Fruit fly (Drosophila melanogaster) whole organism, embryonic: ENCODE measurements around the gene CG15322.
A peak's percentile ranks its signal among the peaks of the same experiment; 100 is the strongest.

ENCODE experiments used
- Bdp1 ChIP-seq: fragments of 200-800 bp; sonication (Bioruptor generic); optimal IDR thresholded peaks from 3 replicates; lab custom pipeline; 2016; ENCODE audit warnings: missing biosample characterization, missing genetic modification characterization
- CG11560 ChIP-seq: fragments of 200-800 bp; sonication (Bioruptor generic); IDR thresholded peaks from 3 replicates; pipeline ENCODE4 v1.3.6; 2022; ENCODE audit warnings: missing biosample characterization, missing genetic modification characterization
- CG12299 ChIP-seq: fragments of 200-800 bp; sonication (Bioruptor generic); optimal IDR thresholded peaks from 2 replicates; lab custom pipeline; 2018; ENCODE audit warnings: missing biosample characterization, mild to moderate bottlenecking, missing genetic modification characterization
- CG12942 ChIP-seq: fragments of 200-800 bp; sonication (Bioruptor generic); optimal IDR thresholded peaks from 3 replicates; lab custom pipeline; 2016; ENCODE audit warnings: missing biosample characterization, missing genetic modification characterization
- CG13123 ChIP-seq: fragments of 200-800 bp; sonication (Bioruptor generic); optimal IDR thresholded peaks from 2 replicates; lab custom pipeline; 2016; ENCODE audit warnings: missing biosample characterization, missing genetic modification characterization
- CG14014 ChIP-seq: fragments of 200-800 bp; sonication (Bioruptor generic); IDR thresholded peaks from 2 replicates; pipeline ENCODE4 v1.3.6; 2022; ENCODE audit warnings: missing biosample characterization, missing genetic modification characterization
- CG15514 ChIP-seq: fragments of 200-800 bp; sonication (Bioruptor generic); optimal IDR thresholded peaks from 3 replicates; lab custom pipeline; 2017; ENCODE audit warnings: missing biosample characterization, missing genetic modification characterization, mild to moderate bottlenecking, moderate library complexity, missing genetic modification reagents
- CG16863 ChIP-seq: fragments of 200-800 bp; sonication (Bioruptor generic); optimal IDR thresholded peaks from 3 replicates; lab custom pipeline; 2016; ENCODE audit warnings: missing biosample characterization, missing genetic modification characterization
- CG17568 ChIP-seq: fragments of 200-800 bp; sonication (Bioruptor generic); optimal IDR thresholded peaks from 2 replicates; lab custom pipeline; 2018; ENCODE audit warnings: missing biosample characterization, mild to moderate bottlenecking, missing genetic modification characterization, moderate library complexity
- CG17802 ChIP-seq: fragments of 200-800 bp; sonication (Bioruptor generic); optimal IDR thresholded peaks from 2 replicates; lab custom pipeline; 2018; ENCODE audit warnings: missing biosample characterization, mild to moderate bottlenecking, missing genetic modification characterization, moderate library complexity
- CG1832 ChIP-seq: fragments of 200-800 bp; sonication (Bioruptor generic); optimal IDR thresholded peaks from 2 replicates; lab custom pipeline; 2017; ENCODE audit warnings: missing biosample characterization, mild to moderate bottlenecking, missing genetic modification characterization, inconsistent platforms
- CG2129 ChIP-seq: fragments of 200-800 bp; sonication (Bioruptor generic); IDR thresholded peaks from 2 replicates; pipeline ENCODE4 v1.3.6; 2022; ENCODE audit warnings: missing biosample characterization, missing genetic modification characterization; ENCODE audit not compliant: partially characterized antibody
- CG3281 ChIP-seq: fragments of 200-800 bp; sonication (Bioruptor generic); optimal IDR thresholded peaks from 3 replicates; lab custom pipeline; 2017; ENCODE audit warnings: missing biosample characterization, mild to moderate bottlenecking, missing genetic modification characterization
- CG34376 ChIP-seq: fragments of 200-800 bp; sonication (Bioruptor generic); optimal IDR thresholded peaks from 2 replicates; lab custom pipeline; 2018; ENCODE audit warnings: missing biosample characterization, mild to moderate bottlenecking, missing genetic modification characterization
- CG6854 ChIP-seq: fragments of 200-800 bp; sonication (Bioruptor generic); optimal IDR thresholded peaks from 3 replicates; lab custom pipeline; 2017; ENCODE audit warnings: missing biosample characterization, mild to moderate bottlenecking, missing genetic modification characterization
- CG7786 ChIP-seq: fragments of 200-800 bp; sonication (Bioruptor generic); optimal IDR thresholded peaks from 2 replicates; lab custom pipeline; 2016; ENCODE audit warnings: missing biosample characterization, missing genetic modification characterization
- CG9215 ChIP-seq: fragments of 200-800 bp; sonication (Bioruptor generic); IDR thresholded peaks from 2 replicates; pipeline ENCODE4 v1.3.6; 2022; ENCODE audit warnings: missing biosample characterization, missing genetic modification characterization
- Dref ChIP-seq: fragments of 200-800 bp; sonication (Bioruptor generic); IDR thresholded peaks from 2 replicates; pipeline ENCODE4 v1.3.6; 2022; ENCODE audit warnings: missing biosample characterization, missing genetic modification characterization
- E2f1 ChIP-seq: fragments of 200-800 bp; sonication (Bioruptor generic); IDR thresholded peaks from 2 replicates; pipeline ENCODE4 v1.3.6; 2022; ENCODE audit warnings: missing biosample characterization, missing genetic modification characterization
- E2f2 ChIP-seq: fragments of 200-800 bp; sonication (Bioruptor generic); IDR thresholded peaks from 2 replicates; pipeline ENCODE4 v1.3.6; 2022; ENCODE audit warnings: missing biosample characterization, missing genetic modification characterization
- Ets97D ChIP-seq: fragments of 200-800 bp; sonication (Bioruptor generic); optimal IDR thresholded peaks from 3 replicates; lab custom pipeline; 2016; ENCODE audit warnings: missing biosample characterization, missing genetic modification characterization
- HmgZ ChIP-seq: fragments of 200-800 bp; sonication (Bioruptor generic); optimal IDR thresholded peaks from 2 replicates; lab custom pipeline; 2018; ENCODE audit warnings: missing biosample characterization, mild to moderate bottlenecking, missing genetic modification characterization
- Lpt ChIP-seq: fragments of >200 bp; optimal IDR thresholded peaks from 2 replicates; lab custom pipeline; 2018; ENCODE audit warnings: missing biosample characterization, missing genetic modification characterization
- NK7.1 ChIP-seq: fragments of 200-800 bp; sonication (Bioruptor generic); optimal IDR thresholded peaks from 3 replicates; lab custom pipeline; 2016; ENCODE audit warnings: missing biosample characterization, missing genetic modification characterization
- PHDP ChIP-seq: fragments of 200-800 bp; sonication (Bioruptor generic); optimal IDR thresholded peaks from 3 replicates; lab custom pipeline; 2018; ENCODE audit warnings: missing biosample characterization, mild to moderate bottlenecking, missing genetic modification characterization, moderate library complexity
- Rx ChIP-seq: fragments of 200-800 bp; sonication (Bioruptor generic); IDR thresholded peaks from 2 replicates; pipeline ENCODE4 v1.3.6; 2022; ENCODE audit warnings: missing biosample characterization, missing genetic modification characterization
- Sin3A ChIP-seq: fragments of >200 bp; optimal IDR thresholded peaks from 2 replicates; lab custom pipeline; 2018
- Sry-δ ChIP-seq: fragments of 200-800 bp; sonication (Bioruptor generic); optimal IDR thresholded peaks from 2 replicates; lab custom pipeline; 2016; ENCODE audit warnings: missing biosample characterization, missing genetic modification characterization
- Trl ChIP-seq, 3 experiments: fragments of >200 bp in 2 of 3; fragments of 200-800 bp in 1 of 3; sonication (Bioruptor generic) in 1 of 3; optimal IDR thresholded peaks; 2 replicates in 1 of 3; 3 replicates in 2 of 3; lab custom pipeline; 2016 to 2017; ENCODE audit warnings: missing biosample characterization in 1 of 3, missing genetic modification characterization in 1 of 3
- abd-A ChIP-seq: fragments of 200-800 bp; sonication (Bioruptor generic); optimal IDR thresholded peaks from 3 replicates; lab custom pipeline; 2019; ENCODE audit warnings: missing biosample characterization, mild to moderate bottlenecking, missing genetic modification characterization, moderate library complexity
- ash1 ChIP-seq: fragments of 200-800 bp; sonication (Bioruptor generic); optimal IDR thresholded peaks from 2 replicates; lab custom pipeline; 2018; ENCODE audit warnings: missing biosample characterization, mild to moderate bottlenecking, missing genetic modification characterization
- ato ChIP-seq: fragments of 200-800 bp; sonication (Bioruptor generic); IDR thresholded peaks from 2 replicates; pipeline ENCODE4 v1.3.6; 2022; ENCODE audit warnings: missing biosample characterization, missing genetic modification characterization; ENCODE audit not compliant: partially characterized antibody
- cg ChIP-seq: fragments of 200-800 bp; sonication (Bioruptor generic); optimal IDR thresholded peaks from 3 replicates; lab custom pipeline; 2019; ENCODE audit warnings: missing biosample characterization, mild to moderate bottlenecking, missing genetic modification characterization, moderate library complexity
- corto ChIP-seq: fragments of 200-800 bp; sonication (Bioruptor generic); optimal IDR thresholded peaks from 2 replicates; lab custom pipeline; 2016; ENCODE audit warnings: missing biosample characterization, mild to moderate bottlenecking, missing genetic modification characterization, moderate library complexity
- cwo ChIP-seq: fragments of 200-800 bp; sonication (Bioruptor generic); optimal IDR thresholded peaks from 3 replicates; lab custom pipeline; 2017; ENCODE audit warnings: missing biosample characterization, missing genetic modification characterization, mild to moderate bottlenecking, moderate library complexity, missing genetic modification reagents
- dpn ChIP-seq, 2 experiments: fragments of 200-800 bp; sonication (Bioruptor generic); optimal IDR thresholded peaks; 3 replicates each; lab custom pipeline; 2016; ENCODE audit warnings: missing biosample characterization in 2 of 2, missing genetic modification characterization in 2 of 2
- gcm2 ChIP-seq: fragments of 200-800 bp; sonication (Bioruptor generic); optimal IDR thresholded peaks from 2 replicates; lab custom pipeline; 2016; ENCODE audit warnings: missing biosample characterization, missing genetic modification characterization
- gsb ChIP-seq: fragments of 200-800 bp; sonication (Bioruptor generic); IDR thresholded peaks from 2 replicates; pipeline ENCODE4 v1.3.6; 2022; ENCODE audit warnings: missing biosample characterization, missing genetic modification characterization
- ken ChIP-seq: fragments of 200-800 bp; sonication (Bioruptor generic); IDR thresholded peaks from 3 replicates; pipeline ENCODE4 v1.3.6; 2022; ENCODE audit warnings: missing biosample characterization, missing genetic modification characterization
- nerfin-2 ChIP-seq: fragments of 200-800 bp; sonication (Bioruptor generic); IDR thresholded peaks from 2 replicates; pipeline ENCODE4 v1.3.6; 2022; ENCODE audit warnings: missing biosample characterization, missing genetic modification characterization; ENCODE audit not compliant: partially characterized antibody
- org-1 ChIP-seq: fragments of 200-800 bp; sonication (Bioruptor generic); optimal IDR thresholded peaks from 2 replicates; lab custom pipeline; 2017; ENCODE audit warnings: missing biosample characterization, missing genetic modification characterization
- pita ChIP-seq: fragments of 200-800 bp; sonication (Bioruptor generic); optimal IDR thresholded peaks from 2 replicates; lab custom pipeline; 2017; ENCODE audit warnings: missing biosample characterization, mild to moderate bottlenecking, missing genetic modification characterization
- pnt ChIP-seq: fragments of 200-800 bp; sonication (Bioruptor generic); optimal IDR thresholded peaks from 3 replicates; lab custom pipeline; 2016; ENCODE audit warnings: missing biosample characterization, missing genetic modification characterization
- sima ChIP-seq: fragments of 200-800 bp; sonication (Bioruptor generic); optimal IDR thresholded peaks from 2 replicates; lab custom pipeline; 2016; ENCODE audit warnings: missing biosample characterization, missing genetic modification characterization
- so ChIP-seq: fragments of 200-800 bp; sonication (Bioruptor generic); IDR thresholded peaks from 3 replicates; pipeline ENCODE4 v1.3.6; 2022; ENCODE audit warnings: missing biosample characterization, missing genetic modification characterization
- sob ChIP-seq: fragments of 200-800 bp; sonication (Bioruptor generic); IDR thresholded peaks from 2 replicates; pipeline ENCODE4 v1.3.6; 2022; ENCODE audit warnings: missing biosample characterization, missing genetic modification characterization
- sqz ChIP-seq: fragments of 200-800 bp; sonication (Bioruptor generic); optimal IDR thresholded peaks from 3 replicates; lab custom pipeline; 2018; ENCODE audit warnings: missing biosample characterization, mild to moderate bottlenecking, missing genetic modification characterization
- tup ChIP-seq: fragments of 200-800 bp; sonication (Bioruptor generic); optimal IDR thresholded peaks from 2 replicates; lab custom pipeline; 2016; ENCODE audit warnings: missing biosample characterization, mild to moderate bottlenecking, missing genetic modification characterization, moderate library complexity
- wdn ChIP-seq: fragments of 200-800 bp; sonication (Bioruptor generic); IDR thresholded peaks from 2 replicates; pipeline ENCODE4 v1.3.6; 2022; ENCODE audit warnings: missing biosample characterization, missing genetic modification characterization
- zfh2 ChIP-seq: fragments of 200-800 bp; sonication (Bioruptor generic); optimal IDR thresholded peaks from 2 replicates; lab custom pipeline; 2016; ENCODE audit warnings: missing biosample characterization, missing genetic modification characterization

CG15322 gene

DNA sequence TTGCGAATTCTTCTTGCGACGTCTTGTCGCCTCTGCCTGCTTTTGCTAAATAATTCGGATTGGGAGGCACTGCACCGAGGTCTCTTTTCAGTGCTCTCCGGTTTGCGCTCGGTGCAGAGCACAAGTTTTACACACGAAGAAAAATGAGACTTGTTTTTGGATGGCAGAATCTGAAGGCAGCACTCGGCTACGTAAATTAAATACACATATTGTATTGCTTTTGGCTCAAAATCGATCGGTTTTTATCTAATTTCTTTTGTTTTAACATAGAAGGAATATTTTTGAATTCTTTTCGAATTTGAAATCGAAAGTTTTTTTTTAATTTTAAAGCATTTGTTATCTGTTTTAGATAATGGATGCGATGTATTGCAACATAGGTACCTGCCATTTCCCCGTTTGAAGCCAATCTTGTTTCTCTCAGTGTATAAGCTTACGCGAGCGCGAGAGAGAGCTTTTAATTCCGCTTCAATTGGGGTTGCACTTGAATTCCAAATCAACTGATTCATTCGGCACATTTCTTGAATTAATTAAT, 40.2 kb downstream of the CG15322 start, which contains the start of gene AnxB10 (continued):
- TF ChIP-seq CG11560 (tag; lab: Robert Waterston, UW) (0 out of 3 replicates have a peak, but pooled peaks have one; percentile 7), NK7.1 (no peak), zfh2 (peak; percentile 25), Bdp1 (GFP tag; lab: Kevin White, UChicago) (peak; percentile 1), PHDP (peak; percentile 36), CG17802 (tag; lab: Kevin White, UChicago) (no peak), CG16863 (GFP tag; lab: Kevin White, UChicago) (peak; percentile 52), CG6854 (GFP tag; lab: Kevin White, UChicago) (peak; percentile 60), pita (GFP tag; lab: Kevin White, UChicago) (no peak), dpn (GFP tag; optimal IDR thresholded peaks at IDR 0.05; lab: Kevin White, UChicago) (peak; percentile 40 to 44), CG17568 (GFP tag; lab: Kevin White, UChicago) (no peak), CG12299 (tag; lab: Kevin White, UChicago) (no peak), pnt (GFP tag; lab: Kevin White, UChicago) (peak; percentile 25), Trl (optimal IDR thresholded peaks at IDR 0.05; lab: Kevin White, UChicago) (no peak), Trl (GFP tag; optimal IDR thresholded peaks at IDR 0.05; lab: Kevin White, UChicago) (peak; percentile 36), Dref (GFP tag; lab: Robert Waterston, UW) (no peak), wdn (GFP tag; lab: Robert Waterston, UW) (no peak), HmgZ (tag; lab: Kevin White, UChicago) (no peak), org-1 (GFP tag; lab: Kevin White, UChicago) (peak; percentile 17), cwo (GFP tag; lab: Kevin White, UChicago) (peak; percentile 58), Lpt (no peak), Sin3A (lab: Kevin White, UChicago) (no peak), CG34376 (no peak), ash1 (GFP tag; lab: Kevin White, UChicago) (no peak), corto (peak; percentile 58), ato (no peak), tup (GFP tag; lab: Kevin White, UChicago) (peak; percentile 14), cg (GFP tag; lab: Kevin White, UChicago) (no peak), abd-A (no peak), CG7786 (GFP tag; lab: Kevin White, UChicago) (no peak), so (GFP tag; lab: Robert Waterston, UW) (peak; percentile 51; the same call in 1 of the 3 replicates), nerfin-2 (GFP tag; lab: Robert Waterston, UW) (no peak), ken (no peak), CG13123 (no peak), CG1832 (GFP tag; lab: Kevin White, UChicago) (no peak), sima (GFP tag; lab: Kevin White, UChicago) (no peak), CG12942 (no peak), Rx (GFP tag; lab: Robert Waterston, UW) (no peak), CG15514 (GFP tag; lab: Kevin White, UChicago) (peak; percentile 34), sob (GFP tag; lab: Robert Waterston, UW) (peak; percentile 56; the same call in 1 of the 2 replicates), Ets97D (peak; percentile 16), CG14014 (0 out of 2 replicates have a peak, but pooled peaks have one; percentile 25), E2f2 (GFP tag; lab: Robert Waterston, UW) (0 out of 2 replicates have a peak, but pooled peaks have one; percentile 23), sqz (GFP tag; lab: Kevin White, UChicago) (no peak), Sry-δ (GFP tag; lab: Kevin White, UChicago) (peak; percentile 25), CG2129 (GFP tag; lab: Robert Waterston, UW) (no peak), E2f1 (GFP tag; lab: Robert Waterston, UW) (0 out of 2 replicates have a peak, but pooled peaks have one; percentile 26), gsb (no peak), CG9215 (GFP tag; lab: Robert Waterston, UW) (peak; percentile 29; the same call in 1 of the 2 replicates), CG3281 (peak; percentile 75), gcm2 (no peak)
